Fruit fly (Drosophila melanogaster) whole organism, wandering third instar larva: Measurements from ENCODE around the gene Ras64B.

Source experiments
- CrebA ChIP-seq: fragments of 200-800 bp; sonication (Bioruptor generic); optimal IDR thresholded peaks from 2 replicates; lab custom pipeline; 2016; ENCODE audit warnings: missing biosample characterization, mild to moderate bottlenecking, missing genetic modification characterization, borderline replicate concordance
- Dfd ChIP-seq: fragments of >200 bp; optimal IDR thresholded peaks from 2 replicates; lab custom pipeline; 2017; ENCODE audit warnings: missing biosample characterization, missing genetic modification characterization
- GATAd ChIP-seq: sonication (Bioruptor generic); optimal IDR thresholded peaks from 2 replicates; lab custom pipeline; 2016; ENCODE audit warnings: missing biosample characterization, missing genetic modification characterization
- HLH106 ChIP-seq: fragments of 200-800 bp; optimal IDR thresholded peaks from 3 replicates; lab custom pipeline; 2019; ENCODE audit warnings: missing biosample characterization, mild to moderate bottlenecking, missing genetic modification characterization, moderate library complexity
- Hnf4 ChIP-seq: fragments of 200-800 bp; sonication (Bioruptor generic); optimal IDR thresholded peaks from 2 replicates; lab custom pipeline; 2016; ENCODE audit warnings: missing biosample characterization, mild to moderate bottlenecking, missing genetic modification characterization
- Hr78 ChIP-seq: fragments of >200 bp; optimal IDR thresholded peaks from 2 replicates; lab custom pipeline; 2017; ENCODE audit warnings: missing biosample characterization, missing genetic modification characterization
- Hr83 ChIP-seq: fragments of 200-300 bp; sonication (Bioruptor generic); optimal IDR thresholded peaks from 2 replicates; lab custom pipeline; 2016; ENCODE audit warnings: missing biosample characterization, mild to moderate bottlenecking, missing genetic modification characterization, moderate library complexity; ENCODE audit not compliant: poor library complexity, severe bottlenecking
- Jra ChIP-seq: sonication (Bioruptor generic); optimal IDR thresholded peaks from 2 replicates; lab custom pipeline; 2016; ENCODE audit warnings: missing biosample characterization, missing genetic modification characterization
- Mio ChIP-seq: sonication (Bioruptor generic); optimal IDR thresholded peaks from 2 replicates; lab custom pipeline; 2016; ENCODE audit warnings: missing biosample characterization, missing genetic modification characterization
- Myc ChIP-seq: fragments of >200 bp; optimal IDR thresholded peaks from 2 replicates; lab custom pipeline; 2017
- N ChIP-seq: fragments of >200 bp; optimal IDR thresholded peaks from 2 replicates; lab custom pipeline; 2018; ENCODE audit warnings: missing biosample characterization, missing external identifiers, missing genetic modification characterization
- OdsH ChIP-seq: fragments of 200-800 bp; sonication (Bioruptor generic); optimal IDR thresholded peaks from 2 replicates; lab custom pipeline; 2016; ENCODE audit warnings: missing biosample characterization, mild to moderate bottlenecking, missing genetic modification characterization
- Rel ChIP-seq, 2 experiments: fragments of 200-800 bp; sonication (Bioruptor generic) in 1 of 2; optimal IDR thresholded peaks; 2 replicates in 1 of 2; 3 replicates in 1 of 2; lab custom pipeline; 2016 to 2019; ENCODE audit warnings: mild to moderate bottlenecking in 2 of 2, missing biosample characterization in 2 of 2, missing genetic modification characterization in 2 of 2, moderate library complexity in 1 of 2
- Sp1 ChIP-seq: fragments of 200-800 bp; sonication (Bioruptor generic); optimal IDR thresholded peaks from 3 replicates; lab custom pipeline; 2019; ENCODE audit warnings: missing biosample characterization, mild to moderate bottlenecking, missing genetic modification characterization, moderate library complexity
- Vsx2 ChIP-seq: fragments of 200-300, 225-300 bp; sonication (Bioruptor generic); optimal IDR thresholded peaks from 2 replicates; lab custom pipeline; 2018; ENCODE audit warnings: missing biosample characterization, missing genetic modification characterization; ENCODE audit not compliant: partially characterized antibody
- br ChIP-seq: fragments of 200-800 bp; sonication (Bioruptor generic); optimal IDR thresholded peaks from 2 replicates; lab custom pipeline; 2016; ENCODE audit warnings: missing biosample characterization, missing genetic modification characterization
- brk ChIP-seq: fragments of 200-800 bp; sonication (Bioruptor generic); optimal IDR thresholded peaks from 2 replicates; lab custom pipeline; 2016; ENCODE audit warnings: missing biosample characterization, mild to moderate bottlenecking, missing genetic modification characterization
- dmrt93B ChIP-seq: fragments of 200-800 bp; sonication (Bioruptor generic); optimal IDR thresholded peaks from 2 replicates; lab custom pipeline; 2018; ENCODE audit warnings: missing biosample characterization, mild to moderate bottlenecking, missing genetic modification characterization
- dsf ChIP-seq: sonication (Bioruptor generic); optimal IDR thresholded peaks from 2 replicates; lab custom pipeline; 2016; ENCODE audit warnings: missing biosample characterization, missing genetic modification characterization, borderline replicate concordance
- ey ChIP-seq: fragments of 200-800 bp; sonication (Bioruptor generic); optimal IDR thresholded peaks from 2 replicates; lab custom pipeline; 2016; ENCODE audit warnings: missing biosample characterization, missing genetic modification characterization
- fru ChIP-seq: fragments of 200-800 bp; sonication (Bioruptor generic); optimal IDR thresholded peaks from 3 replicates; lab custom pipeline; 2016; ENCODE audit warnings: missing biosample characterization, mild to moderate bottlenecking, missing genetic modification characterization
- h ChIP-seq: fragments of 200-800 bp; sonication (Bioruptor generic); optimal IDR thresholded peaks from 3 replicates; lab custom pipeline; 2016; ENCODE audit warnings: missing biosample characterization, mild to moderate bottlenecking, missing genetic modification characterization
- jim ChIP-seq: fragments of 175-275, 200-325 bp; sonication (Bioruptor generic); optimal IDR thresholded peaks from 2 replicates; lab custom pipeline; 2016; ENCODE audit warnings: missing biosample characterization, mild to moderate bottlenecking, missing genetic modification characterization
- lola ChIP-seq: fragments of >200 bp; optimal IDR thresholded peaks from 2 replicates; lab custom pipeline; 2017; ENCODE audit warnings: missing biosample characterization, missing genetic modification characterization
- pan ChIP-seq: fragments of >200 bp; optimal IDR thresholded peaks from 2 replicates; lab custom pipeline; 2017
- psq ChIP-seq: fragments of 200-800 bp; sonication (Bioruptor generic); optimal IDR thresholded peaks from 3 replicates; lab custom pipeline; 2017; ENCODE audit warnings: missing biosample characterization, mild to moderate bottlenecking, missing genetic modification characterization, moderate library complexity
- sage ChIP-seq: fragments of 200-800 bp; sonication (Bioruptor generic); optimal IDR thresholded peaks from 2 replicates; lab custom pipeline; 2016; ENCODE audit warnings: missing biosample characterization, mild to moderate bottlenecking, missing genetic modification characterization
- sv ChIP-seq: fragments of 200-800 bp; sonication (Bioruptor generic); optimal IDR thresholded peaks from 3 replicates; lab custom pipeline; 2016; ENCODE audit warnings: missing biosample characterization, missing genetic modification characterization
- tai ChIP-seq: sonication (Bioruptor generic); optimal IDR thresholded peaks from 2 replicates; lab custom pipeline; 2016; ENCODE audit warnings: missing biosample characterization, missing genetic modification characterization
- usp ChIP-seq: fragments of >200 bp; optimal IDR thresholded peaks from 2 replicates; lab custom pipeline; 2017; ENCODE audit warnings: missing biosample characterization, missing genetic modification characterization

Ras64B gene

DNA sequence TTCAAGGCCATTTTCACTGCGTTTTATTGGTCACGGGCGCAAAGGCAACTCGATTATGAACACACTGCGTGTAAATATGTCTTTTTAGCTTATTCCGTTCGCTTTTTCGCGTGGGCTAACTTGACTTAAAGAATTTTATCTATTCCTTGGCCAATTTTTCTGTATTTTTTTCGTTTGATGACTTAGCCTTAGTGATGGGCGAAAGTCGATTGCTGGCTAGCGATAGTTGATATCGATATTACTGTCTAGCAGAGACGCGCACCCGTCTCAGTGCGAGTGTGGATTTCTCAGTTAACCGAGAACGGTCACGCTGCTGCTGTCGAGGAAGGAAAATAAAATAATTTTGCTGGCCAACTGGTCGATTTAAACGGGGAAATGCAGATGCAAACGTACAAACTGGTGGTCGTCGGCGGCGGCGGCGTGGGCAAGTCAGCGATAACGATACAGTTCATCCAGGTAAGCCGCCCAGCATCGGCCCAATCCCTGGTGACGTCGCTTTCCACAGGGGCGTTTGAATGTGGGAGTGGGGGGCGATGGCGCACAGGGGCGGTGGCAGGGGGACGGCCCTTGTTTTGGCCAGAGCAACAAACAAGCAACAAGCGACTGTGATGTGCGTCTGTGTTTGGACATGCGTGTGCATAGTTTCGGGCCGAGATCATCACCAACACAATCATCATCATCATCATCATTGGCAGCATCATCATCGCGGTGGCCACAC is at the start of gene Ras64B, which contains the start of gene Rop:
Ras64B (plus strand) TSS at position 273 of the 718 bp plus-strand sequence.
Rop (minus strand) TSS at position 193 of the 718 bp plus-strand sequence.
- no peak for TF ChIP-seq sage
- peak; percentile 31 for TF ChIP-seq Hr83 (GFP tag; lab: Kevin White, UChicago)
- no peak for TF ChIP-seq fru (GFP tag; lab: Kevin White, UChicago)
- no peak for TF ChIP-seq brk (GFP tag; lab: Kevin White, UChicago)
- no peak for TF ChIP-seq dmrt93B (GFP tag; lab: Kevin White, UChicago)
- no peak for TF ChIP-seq br (GFP tag; lab: Kevin White, UChicago)
- peak; percentile 10 for TF ChIP-seq psq (GFP tag; lab: Kevin White, UChicago)
- no peak for TF ChIP-seq CrebA (GFP tag; lab: Kevin White, UChicago)
- no peak for TF ChIP-seq dsf (GFP tag; lab: Kevin White, UChicago)
- no peak for TF ChIP-seq Mio (GFP tag; lab: Kevin White, UChicago)
- no peak for TF ChIP-seq GATAd
- TF ChIP-seq OdsH (GFP tag; lab: Kevin White, UChicago) = peak; percentile 28
- TF ChIP-seq Dfd (GFP tag; lab: Kevin White, UChicago) = no peak
- no peak for TF ChIP-seq Hnf4
- TF ChIP-seq Jra (GFP tag; lab: Kevin White, UChicago) = peak; percentile 20
- no peak for TF ChIP-seq lola (GFP tag; lab: Kevin White, UChicago)
- TF ChIP-seq Myc (lab: Kevin White, UChicago) = no peak
- TF ChIP-seq h (GFP tag; lab: Kevin White, UChicago) = peak; percentile 33
- TF ChIP-seq N (GFP tag; lab: Kevin White, UChicago) = no peak
- peak; percentile 46 for TF ChIP-seq Sp1
- TF ChIP-seq Hr78 (GFP tag; lab: Kevin White, UChicago) = no peak
- no peak for TF ChIP-seq pan
- peak; percentile 9 for TF ChIP-seq HLH106 (tag; lab: Kevin White, UChicago)
- no peak for TF ChIP-seq jim (GFP tag; lab: Kevin White, UChicago)
- no peak for TF ChIP-seq Rel (GFP tag; optimal IDR thresholded peaks at IDR 0.05; lab: Kevin White, UChicago)
- peak; percentile 77 for TF ChIP-seq Rel (tag; optimal IDR thresholded peaks at IDR 0.05; lab: Kevin White, UChicago)
- TF ChIP-seq sv = no peak
- TF ChIP-seq Vsx2 (GFP tag; lab: Kevin White, UChicago) = no peak
- no peak for TF ChIP-seq usp (GFP tag; lab: Kevin White, UChicago)

DNA sequence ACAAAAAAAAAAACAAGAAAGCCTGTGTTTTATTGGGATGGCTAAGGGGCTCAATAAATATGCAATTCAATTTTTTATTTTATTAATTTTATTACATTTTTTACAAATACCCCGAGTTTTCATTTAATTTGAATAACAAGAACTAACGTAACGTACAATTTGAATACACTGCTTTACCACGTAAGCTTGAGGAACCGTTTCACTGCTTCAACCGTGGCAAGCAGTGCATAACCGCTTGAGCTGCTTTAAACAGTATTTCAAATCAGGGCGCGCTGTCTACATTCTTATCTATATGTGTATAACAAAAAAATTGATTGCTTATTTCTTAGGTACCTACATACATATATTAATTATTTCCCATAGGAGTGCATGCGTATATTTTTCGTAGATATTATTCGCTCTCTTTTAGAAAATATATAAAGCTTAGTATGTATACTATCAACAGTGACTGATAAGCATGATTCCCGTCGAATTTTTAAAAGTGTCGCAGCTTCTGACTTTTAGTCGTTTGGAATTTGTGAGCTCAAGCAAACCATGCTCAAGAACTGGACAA is 46.1 kb upstream of the Ras64B start, which contains the start of gene CG14990:
CG14990 (plus strand) TSS at position 503 of the 553 bp plus-strand sequence.
- TF ChIP-seq Sp1 = no peak
- peak; percentile 87 for TF ChIP-seq N (GFP tag; lab: Kevin White, UChicago)
- TF ChIP-seq ey (GFP tag; lab: Kevin White, UChicago) = no peak
- no peak for TF ChIP-seq Dfd (GFP tag; lab: Kevin White, UChicago)
- TF ChIP-seq tai (GFP tag; lab: Kevin White, UChicago) = no peak
- TF ChIP-seq dsf (GFP tag; lab: Kevin White, UChicago) = no peak
- peak; percentile 95 for TF ChIP-seq Myc (lab: Kevin White, UChicago)
- TF ChIP-seq psq (GFP tag; lab: Kevin White, UChicago) = no peak
- no peak for TF ChIP-seq Mio (GFP tag; lab: Kevin White, UChicago)

DNA sequence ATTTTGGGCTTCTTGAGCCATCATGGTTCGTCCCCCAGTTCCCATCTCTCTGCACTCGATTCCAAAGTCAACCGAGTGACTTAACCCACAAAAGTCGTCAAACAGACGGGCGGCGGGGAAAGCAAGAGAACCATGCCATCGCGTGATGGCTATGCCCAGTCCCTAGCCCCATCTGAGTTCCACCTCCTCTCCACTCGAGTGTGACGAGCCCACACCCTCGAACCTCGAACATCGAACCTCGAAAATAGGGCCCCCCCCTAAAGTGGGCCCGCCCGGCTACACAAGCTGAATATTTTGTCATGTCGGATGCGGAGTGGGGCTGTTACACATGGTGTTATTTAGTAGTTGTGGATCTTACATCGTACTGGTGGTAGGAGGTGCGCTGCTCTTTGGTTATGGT is 42.3 kb upstream of the Ras64B start:
- TF ChIP-seq ey (GFP tag; lab: Kevin White, UChicago) = no peak
- no peak for TF ChIP-seq CrebA (GFP tag; lab: Kevin White, UChicago)
- no peak for TF ChIP-seq pan

DNA sequence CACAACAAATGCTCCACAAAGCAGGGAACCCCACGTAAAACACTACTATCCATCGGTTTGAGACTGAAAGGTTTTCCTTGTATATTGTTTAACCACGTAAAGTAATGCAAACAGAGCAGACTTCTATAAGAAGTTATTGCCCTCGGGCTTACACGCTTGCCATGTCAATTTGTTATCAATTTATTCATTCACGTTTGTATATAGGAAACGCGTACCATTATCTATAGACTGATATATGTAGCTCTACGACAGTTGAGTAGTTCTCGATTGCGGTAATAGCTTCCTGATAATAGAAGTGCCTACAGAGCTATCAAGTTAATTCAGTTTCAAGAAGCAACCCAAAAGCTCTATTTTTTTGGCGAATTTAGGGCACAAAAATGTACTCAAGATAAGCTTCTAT is 39.7 kb upstream of the Ras64B start:
- no peak for TF ChIP-seq N (GFP tag; lab: Kevin White, UChicago)
- TF ChIP-seq Jra (GFP tag; lab: Kevin White, UChicago) = no peak
- TF ChIP-seq Hnf4 = no peak
- no peak for TF ChIP-seq Sp1
